ENCODE assay signal across 3 worm cellular contexts in the genomic region with DNA sequence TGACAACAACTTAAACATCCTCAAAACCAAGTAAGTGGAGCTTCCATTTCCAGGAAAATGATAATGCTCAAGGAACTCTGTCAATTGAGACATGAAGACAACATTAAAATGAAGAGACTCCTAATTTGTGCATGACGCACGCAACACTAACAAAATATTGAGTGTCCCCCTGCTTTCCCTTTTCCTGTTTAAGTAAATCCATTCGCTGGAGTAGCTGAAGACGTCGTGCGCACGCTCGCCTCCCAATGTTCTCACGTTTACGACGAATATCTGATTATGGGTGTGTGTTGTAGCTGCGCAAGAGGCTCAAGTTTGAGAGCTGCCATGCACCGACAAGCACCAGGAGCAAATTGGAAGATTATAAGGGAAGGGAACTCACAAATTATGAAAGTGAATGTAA.
TF ChIP-seq lines count a peak whose summit lies in the region.

No protein-coding gene starts in this region.

TF ChIP-seq in whole organism, L1 larva, 84 proteins besides CTCF, POLR2A, EP300 and RAD21 (continued from another document):
- TF ChIP-seq egl-13 (tag; optimal IDR thresholded peaks at IDR 0.05; lab: Kevin White, UChicago), result peak; percentile 85
- no peak for TF ChIP-seq Y116A8C.19 (tag; optimal IDR thresholded peaks at IDR 0.05; lab: Kevin White, UChicago; ENCODE audit: borderline replicate concordance)
- TF ChIP-seq snu-23 (GFP tag; optimal IDR thresholded peaks at IDR 0.05; lab: Kevin White, UChicago), result no peak
- peak; percentile 33 for TF ChIP-seq swsn-7 (tag; optimal IDR thresholded peaks at IDR 0.05; lab: Kevin White, UChicago)
- TF ChIP-seq efl-1 (optimal IDR thresholded peaks at IDR 0.05; lab: Kevin White, UChicago), result no peak
- TF ChIP-seq efl-1 (GFP tag; optimal IDR thresholded peaks at IDR 0.05 in 1 of 2; lab: Kevin White, UChicago), result no peak
- TF ChIP-seq mab-9 (GFP tag; IDR thresholded peaks at IDR 0.05; lab: Robert Waterston, UW), result no peak
- TF ChIP-seq nhr-47 (tag; optimal IDR thresholded peaks at IDR 0.05; lab: Kevin White, UChicago), result peak; percentile 56
- TF ChIP-seq fkh-10 (GFP tag; optimal IDR thresholded peaks at IDR 0.05; lab: Kevin White, UChicago), result peak; percentile 67
- TF ChIP-seq ceh-8 (GFP tag; optimal IDR thresholded peaks at IDR 0.05; lab: Kevin White, UChicago), result peak; percentile 15
- peak; percentile 72 for TF ChIP-seq ces-1 (GFP tag; optimal IDR thresholded peaks at IDR 0.05; lab: Kevin White, UChicago)
- TF ChIP-seq rnt-1 (tag; optimal IDR thresholded peaks at IDR 0.05; lab: Kevin White, UChicago), result no peak
- peak; percentile 75 for TF ChIP-seq dsc-1 (tag; optimal IDR thresholded peaks at IDR 0.05; lab: Kevin White, UChicago)
TF ChIP-seq in whole organism, L1 larva: peak in this region for 12.

TF ChIP-seq in whole organism, L2 larva, 48 proteins besides CTCF, POLR2A, EP300 and RAD21 (continued from another document):
- TF ChIP-seq lsy-2 (tag; optimal IDR thresholded peaks at IDR 0.05; lab: Kevin White, UChicago) (peak in 1 of 2 experiments; percentile 40), egl-27 (tag; optimal IDR thresholded peaks at IDR 0.05; lab: Kevin White, UChicago) (peak; percentile 32), sma-9 (GFP tag; optimal IDR thresholded peaks at IDR 0.05; lab: Kevin White, UChicago) (peak; percentile 46), sma-9 (tag; optimal IDR thresholded peaks at IDR 0.05; lab: Kevin White, UChicago) (no peak), F13H6.1 (tag; optimal IDR thresholded peaks at IDR 0.05; lab: Kevin White, UChicago) (no peak), snpc-4 (tag; optimal IDR thresholded peaks at IDR 0.05; lab: Kevin White, UChicago) (no peak), ztf-11 (tag; optimal IDR thresholded peaks at IDR 0.05; lab: Kevin White, UChicago) (no peak), mab-5 (tag; optimal IDR thresholded peaks at IDR 0.05; lab: Kevin White, UChicago) (no peak), alr-1 (tag; optimal IDR thresholded peaks at IDR 0.05; lab: Kevin White, UChicago) (no peak), unc-62 (GFP tag; optimal IDR thresholded peaks at IDR 0.05; lab: Kevin White, UChicago) (no peak), mdl-1 (tag; optimal IDR thresholded peaks at IDR 0.05; lab: Kevin White, UChicago) (peak in 1 of 2 experiments; percentile 7), ztf-1 (GFP tag; conservative IDR thresholded peaks at IDR 0.05; lab: Robert Waterston, UW) (no peak), nhr-129 (tag; optimal IDR thresholded peaks at IDR 0.05; lab: Kevin White, UChicago) (no peak), Y55F3AM.14 (GFP tag; optimal IDR thresholded peaks at IDR 0.05; lab: Kevin White, UChicago) (no peak), fos-1 (tag; optimal IDR thresholded peaks at IDR 0.05; lab: Kevin White, UChicago) (no peak), dmd-4 (tag; optimal IDR thresholded peaks at IDR 0.05; lab: Kevin White, UChicago) (no peak), zag-1 (tag; optimal IDR thresholded peaks at IDR 0.05; lab: Kevin White, UChicago) (no peak)

TF ChIP-seq in whole organism, L4 larva, 104 proteins besides CTCF, POLR2A, EP300 and RAD21 (continued from another document):
- TF ChIP-seq hmg-1.1 (GFP tag; IDR thresholded peaks at IDR 0.05; lab: Robert Waterston, UW) (0 out of 2 replicates have a peak, but pooled peaks have one; percentile 23), arid-1 (GFP tag; conservative IDR thresholded peaks at IDR 0.05; lab: Robert Waterston, UW) (0 out of 2 replicates have a peak, but pooled peaks have one; percentile 13), nhr-48 (tag; optimal IDR thresholded peaks at IDR 0.05; lab: Kevin White, UChicago) (no peak), zag-1 (tag; optimal IDR thresholded peaks at IDR 0.05; lab: Kevin White, UChicago) (no peak), set-16 (GFP tag; IDR thresholded peaks at IDR 0.05; lab: Robert Waterston, UW) (0 out of 2 replicates have a peak, but pooled peaks have one; percentile 10), spr-3 (GFP tag; optimal IDR thresholded peaks at IDR 0.05; lab: Kevin White, UChicago) (no peak), lin-38 (GFP tag; IDR thresholded peaks at IDR 0.05; lab: Robert Waterston, UW) (no peak), unc-62 (GFP tag; optimal IDR thresholded peaks at IDR 0.05 in 1 of 2; lab: Kevin White, UChicago) (peak in 1 of 2 experiments; percentile 78), unc-62 (tag; optimal IDR thresholded peaks at IDR 0.05; lab: Kevin White, UChicago) (no peak), F10B5.3 (tag; optimal IDR thresholded peaks at IDR 0.05; lab: Kevin White, UChicago) (no peak), daf-16 (GFP tag; optimal IDR thresholded peaks at IDR 0.05; lab: Kevin White, UChicago) (no peak), daf-16 (tag; optimal IDR thresholded peaks at IDR 0.05; lab: Kevin White, UChicago) (peak; percentile 9), lsy-2 (tag; optimal IDR thresholded peaks at IDR 0.05; lab: Kevin White, UChicago) (peak in 1 of 2 experiments; percentile 39), nhr-6 (tag; optimal IDR thresholded peaks at IDR 0.05; lab: Kevin White, UChicago) (no peak), ctbp-1 (GFP tag; IDR thresholded peaks at IDR 0.05; lab: Robert Waterston, UW) (peak; percentile 70; the same call in 1 of the 2 replicates), snpc-4 (tag; optimal IDR thresholded peaks at IDR 0.05; lab: Kevin White, UChicago) (no peak), mes-2 (tag; optimal IDR thresholded peaks at IDR 0.05; lab: Kevin White, UChicago; ENCODE audit: poor library complexity, severe bottlenecking) (no peak), unc-39 (tag; optimal IDR thresholded peaks at IDR 0.05; lab: Kevin White, UChicago) (no peak)
